Fruit fly (Drosophila melanogaster) Kc167 (cell line): ENCODE results near the gene Mms19.

Experiments
- Myc ChIP-seq: fragments of >200 bp; optimal IDR thresholded peaks from 2 replicates; lab custom pipeline; 2017; ENCODE audit warnings: missing external identifiers
- Sin3A ChIP-seq: fragments of >200 bp; optimal IDR thresholded peaks from 2 replicates; lab custom pipeline; 2018; ENCODE audit warnings: missing external identifiers
- h ChIP-seq: fragments of >200 bp; optimal IDR thresholded peaks from 3 replicates; lab custom pipeline; 2018; ENCODE audit warnings: missing external identifiers
- insv ChIP-seq: fragments of >200 bp; optimal IDR thresholded peaks from 3 replicates; lab custom pipeline; 2018; ENCODE audit warnings: missing external identifiers
- psq ChIP-seq: fragments of >200 bp; optimal IDR thresholded peaks from 2 replicates; lab custom pipeline; 2017; ENCODE audit warnings: missing external identifiers
- ttk ChIP-seq: sonication (Bioruptor generic); optimal IDR thresholded peaks from 2 replicates; lab custom pipeline; 2017; ENCODE audit warnings: missing external identifiers

Mms19 gene

DNA sequence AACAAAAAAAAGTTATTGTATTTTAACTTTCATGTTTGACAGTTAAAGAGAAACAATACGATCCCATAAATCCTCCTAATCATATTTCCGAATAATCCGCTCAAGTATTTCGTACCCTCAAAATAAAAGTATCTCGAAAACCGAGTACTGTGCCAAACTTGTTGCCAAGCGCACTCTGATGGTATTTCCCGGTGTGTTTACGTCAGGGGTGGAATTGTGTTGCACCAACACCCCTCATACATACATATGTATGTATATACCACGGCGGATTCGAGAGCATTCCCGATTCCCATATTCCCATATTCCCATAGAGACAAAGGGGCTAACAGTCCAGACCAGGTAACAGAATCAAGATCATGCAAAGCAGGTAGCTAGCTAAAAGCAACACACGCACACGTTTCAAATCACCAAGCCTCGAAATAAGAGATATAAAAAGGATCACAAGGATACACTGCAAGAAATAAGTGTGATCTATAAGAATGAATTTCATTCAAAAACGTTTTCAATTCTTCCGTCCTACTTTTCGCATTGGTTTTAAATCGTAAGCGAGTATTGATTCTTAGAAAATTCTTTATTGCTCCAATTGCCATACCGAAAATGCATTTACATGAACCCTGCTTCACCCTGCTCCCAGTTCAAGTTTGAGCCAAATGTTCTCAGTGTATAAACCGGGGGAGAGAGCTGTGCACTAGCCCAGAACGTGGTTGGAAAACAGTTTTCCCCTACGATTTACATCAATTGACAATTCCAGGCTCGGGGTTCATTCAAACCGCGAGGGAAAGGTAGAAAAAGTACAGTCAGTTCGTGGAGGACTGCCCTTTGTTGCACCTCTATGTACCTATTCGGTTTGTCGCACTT lies 20.2 kb upstream of the Mms19 start:
- TF ChIP-seq insv (lab: Kevin White, UChicago) (no peak), ttk (no peak), psq (lab: Kevin White, UChicago) (no peak), h (lab: Kevin White, UChicago) (no peak), Myc (lab: Kevin White, UChicago) (no peak), Sin3A (lab: Kevin White, UChicago) (no peak)

DNA sequence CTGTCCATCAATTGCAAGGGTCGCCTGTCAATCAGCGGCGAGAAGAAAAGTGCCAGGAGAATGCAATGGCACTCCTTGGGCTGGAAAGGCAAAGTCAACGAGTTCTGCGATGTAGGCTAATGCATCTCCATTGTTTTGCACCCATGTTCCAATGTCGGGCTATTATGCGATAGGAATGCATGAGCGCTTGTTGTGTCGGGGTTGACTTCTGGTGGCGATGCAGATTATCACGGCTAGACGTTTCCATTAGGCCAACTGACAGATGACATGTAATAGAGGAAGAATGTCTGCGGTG lies 19.6 kb upstream of the Mms19 start:
- no peak for TF ChIP-seq psq (lab: Kevin White, UChicago)
- no peak for TF ChIP-seq insv (lab: Kevin White, UChicago)
- TF ChIP-seq h (lab: Kevin White, UChicago): no peak
- TF ChIP-seq Sin3A (lab: Kevin White, UChicago): no peak
- TF ChIP-seq ttk: no peak
- TF ChIP-seq Myc (lab: Kevin White, UChicago): no peak

dm6 chr3R:5213309-5213708 lies 19.0 kb upstream of the Mms19 start:
- TF ChIP-seq ttk: no peak
- no peak for TF ChIP-seq h (lab: Kevin White, UChicago)
- TF ChIP-seq Sin3A (lab: Kevin White, UChicago): no peak
- no peak for TF ChIP-seq insv (lab: Kevin White, UChicago)
- no peak for TF ChIP-seq Myc (lab: Kevin White, UChicago)
- no peak for TF ChIP-seq psq (lab: Kevin White, UChicago)

dm6 chr3R:5214162-5214916 lies 18.0 kb upstream of the Mms19 start:
- TF ChIP-seq Sin3A (lab: Kevin White, UChicago): no peak
- TF ChIP-seq insv (lab: Kevin White, UChicago): no peak
- TF ChIP-seq Myc (lab: Kevin White, UChicago): no peak
- TF ChIP-seq ttk: no peak
- no peak for TF ChIP-seq h (lab: Kevin White, UChicago)

DNA sequence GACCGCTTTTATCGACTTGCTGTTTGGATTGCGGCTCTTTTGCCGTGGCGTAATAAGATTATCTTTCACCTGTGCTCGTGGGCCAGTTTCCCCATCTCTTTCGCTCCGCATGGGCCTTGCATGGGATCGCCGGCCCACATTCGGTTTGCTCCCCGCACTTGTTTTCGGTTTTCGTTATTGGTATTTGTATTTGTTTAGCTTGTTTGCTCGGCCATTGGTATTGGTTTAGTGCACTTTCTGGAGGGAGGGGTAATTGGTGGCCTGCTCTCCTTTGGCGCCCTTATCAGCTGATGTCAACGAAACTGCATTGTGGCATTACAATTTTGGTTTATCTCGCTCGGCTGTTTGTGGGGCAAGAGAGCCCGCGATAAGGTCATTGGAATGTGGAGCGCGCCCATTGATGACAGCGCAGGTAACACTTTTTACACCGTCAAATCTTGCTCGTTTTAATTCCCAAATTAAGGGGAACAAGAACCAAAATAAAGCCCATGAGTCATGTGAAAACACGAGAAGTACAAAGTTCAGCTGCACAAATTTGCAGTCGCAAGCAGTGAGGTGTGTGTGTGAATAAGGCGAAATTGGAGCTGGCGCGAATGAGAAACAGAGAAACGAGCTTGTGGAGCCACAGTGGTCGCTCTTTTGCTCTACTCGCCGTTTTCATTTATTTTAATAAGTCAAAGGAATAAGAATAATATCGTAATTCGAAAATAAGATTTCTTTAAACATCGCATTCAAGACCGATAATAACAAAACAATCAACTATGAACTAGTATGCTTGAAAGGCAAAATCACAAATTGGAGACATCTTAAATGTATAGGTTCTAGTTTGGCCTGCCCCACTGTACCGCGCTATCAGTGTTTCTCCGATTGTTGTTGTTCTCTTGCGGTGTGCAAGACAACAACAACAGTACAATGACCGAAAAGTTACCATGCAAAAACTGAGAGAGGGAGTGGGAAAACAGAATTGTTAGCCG lies 16.7 kb upstream of the Mms19 start:
- TF ChIP-seq h (lab: Kevin White, UChicago) (no peak), ttk (no peak), insv (lab: Kevin White, UChicago) (no peak), Myc (lab: Kevin White, UChicago) (no peak), psq (lab: Kevin White, UChicago) (no peak), Sin3A (lab: Kevin White, UChicago) (no peak)

DNA sequence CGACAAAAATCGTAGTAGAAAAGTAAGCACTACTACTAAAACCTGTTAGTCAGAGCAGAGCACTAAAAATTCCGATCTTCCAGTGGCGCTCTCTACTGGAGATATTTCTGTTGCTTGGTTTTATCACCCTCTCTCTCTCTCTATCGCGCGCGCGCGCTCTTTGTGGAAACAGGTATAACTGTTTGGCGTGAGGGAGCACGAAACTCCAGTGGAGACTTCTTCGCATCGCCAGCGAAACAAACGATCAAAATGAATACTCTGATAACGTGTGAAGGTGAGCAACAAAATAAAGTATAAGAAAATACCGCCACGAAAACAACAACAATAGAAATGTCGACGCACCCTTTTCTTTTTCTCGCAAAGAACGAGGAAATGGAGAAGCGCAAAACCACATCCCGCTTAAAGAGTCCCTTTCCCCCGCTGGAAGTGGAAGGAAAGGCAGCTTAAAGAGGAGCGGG lies 16.0 kb upstream of the Mms19 start:
- no peak for TF ChIP-seq psq (lab: Kevin White, UChicago)
- no peak for TF ChIP-seq insv (lab: Kevin White, UChicago)
- no peak for TF ChIP-seq Myc (lab: Kevin White, UChicago)
- TF ChIP-seq ttk: no peak
- no peak for TF ChIP-seq Sin3A (lab: Kevin White, UChicago)
- no peak for TF ChIP-seq h (lab: Kevin White, UChicago)

DNA sequence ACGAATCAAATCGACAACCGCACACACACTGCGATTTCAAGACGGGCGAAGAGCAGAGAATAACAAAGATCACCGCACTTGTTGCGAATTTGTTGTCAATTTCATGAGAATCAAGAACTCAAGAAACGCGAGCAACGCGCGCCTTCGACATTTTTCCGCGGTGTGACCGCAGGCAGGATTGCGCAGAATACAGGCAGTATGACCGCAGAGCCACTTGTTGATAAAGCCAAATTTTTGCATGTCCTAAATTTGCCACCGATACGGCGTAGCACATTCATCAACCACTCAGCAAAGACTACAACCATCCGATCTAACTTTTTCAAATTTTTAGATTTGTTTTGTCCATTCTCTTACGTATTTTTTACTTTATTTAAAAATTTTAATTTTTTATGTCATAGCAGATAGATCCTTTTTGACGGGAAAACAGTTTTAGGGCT lies 15.0 kb upstream of the Mms19 start, which contains the start of gene cno:
Gene cno (minus strand): TSS at position 179 of the 437 bp plus-strand sequence.
- no peak for TF ChIP-seq Myc (lab: Kevin White, UChicago)
- no peak for TF ChIP-seq insv (lab: Kevin White, UChicago)
- no peak for TF ChIP-seq psq (lab: Kevin White, UChicago)
- TF ChIP-seq ttk: no peak
- TF ChIP-seq h (lab: Kevin White, UChicago): no peak
- no peak for TF ChIP-seq Sin3A (lab: Kevin White, UChicago)

- TF ChIP-seq Myc (lab: Kevin White, UChicago): no peak
- TF ChIP-seq h (lab: Kevin White, UChicago): no peak
- no peak for TF ChIP-seq ttk
- no peak for TF ChIP-seq insv (lab: Kevin White, UChicago)
- no peak for TF ChIP-seq Sin3A (lab: Kevin White, UChicago)
- TF ChIP-seq psq (lab: Kevin White, UChicago): no peak
Measured at dm6 chr3R:5219466-5219865, 12.9 kb upstream of the Mms19 start, which contains the start of the genes Prosbeta2R2 and CG1116. Gene Prosbeta2R2 (minus strand): TSS chr3R:5219528. Gene CG1116 (plus strand): TSS chr3R:5219657.

DNA sequence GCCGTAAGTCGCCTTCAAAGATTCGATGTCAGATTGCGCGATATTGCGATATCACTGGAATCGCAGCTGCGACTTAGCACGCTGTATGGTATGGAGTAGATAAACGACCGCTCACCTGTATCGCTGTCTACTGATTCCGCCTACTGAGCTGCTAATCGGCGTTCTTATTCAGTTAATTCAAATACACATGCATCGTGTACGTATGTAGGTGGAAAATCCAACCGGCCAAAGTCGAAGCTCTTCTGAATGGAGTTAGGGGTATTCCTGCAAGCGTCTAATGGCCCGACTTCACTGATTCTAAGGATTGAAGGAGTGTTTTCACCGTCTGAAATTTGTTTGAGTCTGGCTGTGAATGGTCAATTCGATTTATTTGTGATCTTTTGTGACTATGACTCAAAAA lies 9.2 kb upstream of the Mms19 start, which contains the start of gene CG2604:
Gene CG2604 (minus strand): TSS at position 231 of the 400 bp plus-strand sequence.
- TF ChIP-seq psq (lab: Kevin White, UChicago) (no peak), insv (lab: Kevin White, UChicago) (no peak), ttk (no peak), Sin3A (lab: Kevin White, UChicago) (no peak), h (lab: Kevin White, UChicago) (no peak), Myc (lab: Kevin White, UChicago) (no peak)

DNA sequence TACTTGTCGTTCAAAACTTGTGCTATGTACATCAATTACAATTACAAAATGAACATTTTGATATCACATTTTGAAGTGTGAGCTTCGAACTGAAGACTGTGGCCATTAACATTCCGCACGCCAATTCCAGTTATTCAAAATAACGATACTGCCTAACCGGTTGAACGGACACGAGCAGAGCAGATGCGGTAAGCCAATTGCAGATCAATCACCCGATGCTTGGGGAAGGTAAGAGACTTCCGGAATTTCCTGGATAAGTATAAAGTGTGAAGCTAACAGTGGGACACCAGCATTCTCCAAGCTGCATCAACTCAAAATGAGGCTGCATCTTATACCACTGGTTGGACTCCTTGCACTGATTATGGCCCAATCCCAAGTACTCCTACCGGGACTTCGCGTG lies 8.5 kb upstream of the Mms19 start, which contains the start of gene CG14664:
Gene CG14664 (plus strand): TSS at position 301 of the 400 bp plus-strand sequence.
- TF ChIP-seq psq (lab: Kevin White, UChicago) (no peak), h (lab: Kevin White, UChicago) (no peak), insv (lab: Kevin White, UChicago) (no peak), Sin3A (lab: Kevin White, UChicago) (no peak), Myc (lab: Kevin White, UChicago) (no peak), ttk (no peak)
